Worm (Caenorhabditis elegans) whole organism, L4/young adult: ENCODE results near the gene sri-65.
"Not testable (repeated sequence)": the region's sequence is repeated elsewhere in the genome, so short reads cannot be mapped to it uniquely, and the experiment has no call there.

Experiments
- W03F9.2 ChIP-seq: fragments of 150-350 bp; optimal IDR thresholded peaks from 2 replicates; lab custom pipeline; 2014; ENCODE audit warnings: missing biosample characterization, missing genetic modification characterization
- dao-5 ChIP-seq: sonication (generic microtip); optimal IDR thresholded peaks from 2 replicates; lab custom pipeline; 2016; ENCODE audit warnings: missing genotype, missing genetic modification characterization, moderate library complexity, missing compliant biosample characterization
- him-1 ChIP-seq: sonication (generic microtip); optimal IDR thresholded peaks from 2 replicates; lab custom pipeline; 2016; ENCODE audit warnings: missing genotype, missing genetic modification reagents, missing genetic modification characterization, missing compliant biosample characterization

DNA sequence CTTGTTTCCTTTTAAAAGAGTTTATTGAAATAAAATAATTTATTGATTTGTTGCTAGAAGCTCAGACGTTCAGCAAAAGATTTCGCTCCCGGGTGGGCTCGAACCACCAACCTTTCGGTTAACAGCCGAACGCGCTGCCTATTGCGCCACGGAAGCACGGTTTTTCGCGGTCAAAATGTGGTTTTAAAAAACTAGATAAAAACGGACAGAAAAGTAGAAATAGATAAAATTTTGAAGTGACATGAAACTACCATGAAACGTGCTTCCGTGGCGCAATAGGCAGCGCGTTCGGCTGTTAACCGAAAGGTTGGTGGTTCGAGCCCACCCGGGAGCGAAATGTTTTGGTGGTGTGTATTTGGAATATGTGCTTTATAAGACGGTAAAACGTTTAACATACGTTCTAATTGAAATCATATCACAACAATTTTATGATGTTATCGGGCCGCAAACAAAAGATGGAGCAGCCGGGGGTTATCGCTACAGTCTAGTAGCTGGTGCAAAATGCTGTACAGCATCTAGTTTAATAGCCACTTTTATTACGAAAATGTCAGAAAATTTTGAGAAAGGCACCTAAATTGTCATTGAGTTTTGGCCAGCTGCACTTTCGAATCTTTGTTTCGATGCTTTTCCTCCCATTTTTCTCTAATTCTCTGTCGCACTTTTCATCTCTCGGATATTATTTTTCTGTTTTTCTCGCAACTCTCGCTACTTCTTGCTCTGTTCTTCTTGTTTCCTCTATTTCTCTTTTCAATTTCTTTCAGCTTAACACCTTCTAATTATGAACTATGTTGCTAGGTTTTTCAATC, 49.7 kb downstream of the sri-65 start, which contains the start of gene slc-9B.2:
- TF ChIP-seq him-1, dao-5, W03F9.2 (tag; lab: Kevin White, UChicago): not testable (repeated sequence)
